Fruit fly (Drosophila melanogaster): ENCODE measurements around the gene Kul.

Gene Kul

dm6 chr3R:29771645-29772089, 46.0 kb downstream of the Kul start:
- peak; percentile 30; the same call in 1 of the 2 replicates for TF ChIP-seq HLH3B (GFP tag; IDR thresholded peaks at IDR 0.05)
- 0 out of 3 replicates have a peak, but pooled peaks have one; percentile 13 for TF ChIP-seq Opbp (GFP tag; IDR thresholded peaks at IDR 0.05; ENCODE audit: partially characterized antibody)
- peak; percentile 31; the same call in 1 of the 2 replicates for TF ChIP-seq CG32767 (GFP tag; IDR thresholded peaks at IDR 0.05)
- no peak for TF ChIP-seq CG33557 (GFP tag; optimal IDR thresholded peaks at IDR 0.05)
- TF ChIP-seq so (GFP tag; IDR thresholded peaks at IDR 0.05), result peak; percentile 51; the same call in 1 of the 3 replicates
- TF ChIP-seq Dref (GFP tag; IDR thresholded peaks at IDR 0.05), result no peak
- peak; percentile 63 for TF ChIP-seq pros (GFP tag; optimal IDR thresholded peaks at IDR 0.05)
- TF ChIP-seq CG17186 (GFP tag; optimal IDR thresholded peaks at IDR 0.05), result no peak
- peak; percentile 53 for TF ChIP-seq CG6813 (GFP tag; optimal IDR thresholded peaks at IDR 0.05)
- TF ChIP-seq MTF-1 (GFP tag; optimal IDR thresholded peaks at IDR 0.05; ENCODE audit: borderline replicate concordance), result no peak
- TF ChIP-seq unc-4 (GFP tag; IDR thresholded peaks at IDR 0.05; ENCODE audit: partially characterized antibody), result peak; percentile 30; the same call in 1 of the 2 replicates
- TF ChIP-seq stwl (tag; optimal IDR thresholded peaks at IDR 0.05), result no peak
- peak; percentile 69 for TF ChIP-seq CG13894 (tag; optimal IDR thresholded peaks at IDR 0.05)
- peak; percentile 69 for TF ChIP-seq Med (GFP tag)
- TF ChIP-seq gsb-n (tag; optimal IDR thresholded peaks at IDR 0.05), result peak; percentile 18
- peak; percentile 69; the same call in 1 of the 2 replicates for TF ChIP-seq sna (GFP tag; IDR thresholded peaks at IDR 0.05; ENCODE audit: partially characterized antibody)
- no peak for TF ChIP-seq Ada2b (GFP tag; IDR thresholded peaks at IDR 0.05)
- peak; percentile 65 for TF ChIP-seq ATbp (GFP tag; optimal IDR thresholded peaks at IDR 0.05)
- TF ChIP-seq CG10431 (GFP tag; optimal IDR thresholded peaks at IDR 0.05), result peak; percentile 61
- peak in 1 of 2 experiments; percentile 96 for TF ChIP-seq Trl (optimal IDR thresholded peaks at IDR 0.05)
- TF ChIP-seq Trl (GFP tag; optimal IDR thresholded peaks at IDR 0.05), result no peak
- peak; percentile 51; the same call in 1 of the 2 replicates for TF ChIP-seq chm (GFP tag; IDR thresholded peaks at IDR 0.05)
- peak; percentile 91; the same call in 2 of the 3 replicates for TF ChIP-seq zen2 (GFP tag; IDR thresholded peaks at IDR 0.05; ENCODE audit: partially characterized antibody)
- peak; percentile 68 for TF ChIP-seq CG13287 (GFP tag; IDR thresholded peaks at IDR 0.05; ENCODE audit: partially characterized antibody)
- peak; percentile 77 for TF ChIP-seq cg (GFP tag; optimal IDR thresholded peaks at IDR 0.05)
- peak; percentile 45 for TF ChIP-seq CG2875 (GFP tag; optimal IDR thresholded peaks at IDR 0.05)
- no peak for TF ChIP-seq ftz-f1 (GFP tag; optimal IDR thresholded peaks at IDR 0.05)
- TF ChIP-seq Nf-YC (tag; optimal IDR thresholded peaks at IDR 0.05), result peak; percentile 6
- peak; percentile 82; the same call in 1 of the 2 replicates for TF ChIP-seq Bgb (GFP tag; IDR thresholded peaks at IDR 0.05; ENCODE audit: partially characterized antibody)
- TF ChIP-seq rib (GFP tag; IDR thresholded peaks at IDR 0.05), result 0 out of 2 replicates have a peak, but pooled peaks have one; percentile 33
- peak; percentile 100 for TF ChIP-seq z (GFP tag; IDR thresholded peaks at IDR 0.05)
- TF ChIP-seq bbx (GFP tag; IDR thresholded peaks at IDR 0.05; ENCODE audit: partially characterized antibody), result peak; percentile 80
- peak; percentile 95 for TF ChIP-seq sd (tag; optimal IDR thresholded peaks at IDR 0.05)
- no peak for TF ChIP-seq chif (GFP tag; optimal IDR thresholded peaks at IDR 0.05)
- no peak for TF ChIP-seq CG30431 (GFP tag; optimal IDR thresholded peaks at IDR 0.05)
- TF ChIP-seq nerfin-1 (tag; optimal IDR thresholded peaks at IDR 0.05), result peak; percentile 74
- TF ChIP-seq Hr78 (GFP tag; optimal IDR thresholded peaks at IDR 0.05), result no peak
- TF ChIP-seq Vsx1 (GFP tag; optimal IDR thresholded peaks at IDR 0.05), result no peak
- TF ChIP-seq Pdp1 (GFP tag; optimal IDR thresholded peaks at IDR 0.05), result peak in 1 of 2 experiments; percentile 88
- peak; percentile 85 for TF ChIP-seq CG3838 (GFP tag; optimal IDR thresholded peaks at IDR 0.05)
- TF ChIP-seq CG3163 (GFP tag; optimal IDR thresholded peaks at IDR 0.05), result peak; percentile 45
- TF ChIP-seq gcm (GFP tag; optimal IDR thresholded peaks at IDR 0.05), result peak; percentile 55
- TF ChIP-seq CG17568 (GFP tag; optimal IDR thresholded peaks at IDR 0.05), result peak; percentile 38
- peak; percentile 13 for TF ChIP-seq HmgZ (tag; optimal IDR thresholded peaks at IDR 0.05)
- TF ChIP-seq Dp (GFP tag; optimal IDR thresholded peaks at IDR 0.05), result peak; percentile 57
- no peak for TF ChIP-seq CG8290 (GFP tag; optimal IDR thresholded peaks at IDR 0.05)
- peak in 1 of 2 experiments; percentile 61 for TF ChIP-seq CG8290 (tag; optimal IDR thresholded peaks at IDR 0.05)
- TF ChIP-seq B-H1 (GFP tag; IDR thresholded peaks at IDR 0.05), result no peak; the same call in 2 of the 3 replicates

All from whole organism, embryonic.